Worm (Caenorhabditis elegans) whole organism, L4 larva: ENCODE measurements around the gene perm-3.

Source experiments
- F49E8.2 ChIP-seq: sonication (generic microtip); optimal IDR thresholded peaks from 2 replicates; lab custom pipeline; 2016; ENCODE audit warnings: missing compliant biosample characterization, mild to moderate bottlenecking, missing genetic modification characterization, borderline replicate concordance
- T26A8.4 ChIP-seq: fragments of 200-800 bp; sonication (Bioruptor generic); IDR thresholded peaks from 2 replicates; pipeline ENCODE4 v1.3.6; 2022; ENCODE audit warnings: missing genetic modification characterization, missing compliant biosample characterization
- Y5F2A.4 ChIP-seq: fragments of 200-800 bp; sonication (Bioruptor generic); optimal IDR thresholded peaks from 2 replicates; lab custom pipeline; 2018; ENCODE audit warnings: mild to moderate bottlenecking, missing genetic modification characterization, missing compliant biosample characterization
- aha-1 ChIP-seq: fragments of 150-350 bp; peaks from one replicate; lab custom pipeline; 2014; ENCODE audit warnings: missing biosample characterization, missing genetic modification characterization
- ama-1 ChIP-seq: fragments of 150-350 bp; optimal IDR thresholded peaks from 2 replicates; lab custom pipeline; 2014; ENCODE audit warnings: inconsistent platforms, mixed read lengths
- attf-4 ChIP-seq: sonication (generic microtip); optimal IDR thresholded peaks from 3 replicates; lab custom pipeline; 2017; ENCODE audit warnings: missing biosample characterization, missing genetic modification characterization
- ceh-20 ChIP-seq: fragments of 200-800 bp; sonication (Bioruptor generic); IDR thresholded peaks from 2 replicates; pipeline ENCODE4 v1.3.6; 2022; ENCODE audit warnings: missing genetic modification reagents, missing genetic modification characterization, missing compliant biosample characterization
- ceh-32 ChIP-seq: sonication (generic microtip); optimal IDR thresholded peaks from 2 replicates; lab custom pipeline; 2016; ENCODE audit warnings: mild to moderate bottlenecking, missing genetic modification characterization, missing compliant biosample characterization; ENCODE audit not compliant: poor library complexity
- ceh-82 ChIP-seq: sonication (generic microtip); optimal IDR thresholded peaks from 2 replicates; lab custom pipeline; 2017; ENCODE audit warnings: missing biosample characterization, missing genetic modification characterization
- daf-16 ChIP-seq, 3 experiments: sonication (generic microtip); optimal IDR thresholded peaks; 2 replicates each; lab custom pipeline; 2016 to 2017; ENCODE audit warnings: missing genetic modification characterization in 3 of 3, missing genetic modification reagents in 3 of 3, mild to moderate bottlenecking in 2 of 3, missing compliant biosample characterization in 2 of 3, missing biosample characterization in 1 of 3, moderate library complexity in 1 of 3
- daf-8 ChIP-seq: fragments of 200-800 bp; sonication (Bioruptor generic); IDR thresholded peaks from 2 replicates; pipeline ENCODE4 v1.3.6; 2022; ENCODE audit warnings: missing genetic modification characterization, missing compliant biosample characterization
- dmd-6 ChIP-seq: fragments of 200-800 bp; sonication (Bioruptor generic); IDR thresholded peaks from 2 replicates; pipeline ENCODE4 v1.3.6; 2022; ENCODE audit warnings: missing genetic modification reagents, missing genetic modification characterization, missing compliant biosample characterization
- dmd-8 ChIP-seq: fragments of 200-800 bp; sonication (Bioruptor generic); IDR thresholded peaks from 2 replicates; pipeline ENCODE4 v1.3.6; 2022; ENCODE audit warnings: missing genetic modification characterization, missing compliant biosample characterization
- dpl-1 ChIP-seq: fragments of 150-350 bp; optimal IDR thresholded peaks from 2 replicates; lab custom pipeline; 2014; ENCODE audit warnings: missing biosample characterization, missing genetic modification reagents, missing genetic modification characterization
- egl-43 ChIP-seq: fragments of 200-800 bp; sonication (Bioruptor generic); IDR thresholded peaks from 2 replicates; pipeline ENCODE4 v1.3.6; 2022; ENCODE audit warnings: missing genetic modification reagents, missing genetic modification characterization, missing compliant biosample characterization
- fkh-10 ChIP-seq: fragments of 150-350 bp; optimal IDR thresholded peaks from 2 replicates; lab custom pipeline; 2014; ENCODE audit warnings: missing biosample characterization, missing genetic modification reagents, missing genetic modification characterization
- gei-8 ChIP-seq: fragments of 200-800 bp; sonication (Bioruptor generic); optimal IDR thresholded peaks from 2 replicates; lab custom pipeline; 2018; ENCODE audit warnings: mild to moderate bottlenecking, missing genetic modification characterization, missing compliant biosample characterization
- hif-1 ChIP-seq, 2 experiments: sonication (generic microtip); optimal IDR thresholded peaks; 2 replicates each; lab custom pipeline; 2016 to 2017; ENCODE audit warnings: missing compliant biosample characterization in 2 of 2, missing genetic modification characterization in 2 of 2, missing genetic modification reagents in 2 of 2, missing genotype in 2 of 2, mild to moderate bottlenecking in 1 of 2
- hlh-11 ChIP-seq: fragments of 200-800 bp; sonication (Bioruptor generic); optimal IDR thresholded peaks from 2 replicates; lab custom pipeline; 2018; ENCODE audit warnings: mild to moderate bottlenecking, missing genetic modification characterization, missing compliant biosample characterization
- lin-15B ChIP-seq: fragments of 150-350 bp; sonication (generic microtip); optimal IDR thresholded peaks from 3 replicates; lab custom pipeline; 2014; ENCODE audit warnings: missing biosample characterization, missing genetic modification characterization
- lin-29 ChIP-seq: fragments of 200-800 bp; sonication (Bioruptor generic); IDR thresholded peaks from 2 replicates; pipeline ENCODE4 v1.3.6; 2022; ENCODE audit warnings: missing genetic modification reagents, missing genetic modification characterization, missing compliant biosample characterization
- lin-38 ChIP-seq: fragments of 200-800 bp; sonication (Bioruptor generic); IDR thresholded peaks from 2 replicates; pipeline ENCODE4 v1.3.6; 2022; ENCODE audit warnings: missing genetic modification reagents, missing genetic modification characterization, missing compliant biosample characterization
- lin-39 ChIP-seq: fragments of 150-350 bp; optimal IDR thresholded peaks from 2 replicates; lab custom pipeline; 2014; ENCODE audit warnings: missing biosample characterization, missing genetic modification reagents, missing genetic modification characterization
- lir-3 ChIP-seq: sonication (generic microtip); optimal IDR thresholded peaks from 2 replicates; lab custom pipeline; 2016; ENCODE audit warnings: mild to moderate bottlenecking, missing genetic modification characterization, missing compliant biosample characterization
- lsy-2 ChIP-seq, 2 experiments: fragments of 150-350 bp in 1 of 2; sonication (generic microtip) in 1 of 2; optimal IDR thresholded peaks; 2 replicates each; lab custom pipeline; 2014 to 2017; ENCODE audit warnings: missing biosample characterization in 2 of 2, missing genetic modification characterization in 2 of 2
- madf-9 ChIP-seq: fragments of 200-800 bp; sonication (Bioruptor generic); conservative IDR thresholded peaks from 2 replicates; pipeline ENCODE4 v1.3.6; 2022; ENCODE audit warnings: missing genetic modification reagents, missing genetic modification characterization, missing compliant biosample characterization
- mep-1 ChIP-seq: fragments of 150-350 bp; sonication (generic microtip); optimal IDR thresholded peaks from 3 replicates; lab custom pipeline; 2014; ENCODE audit warnings: missing biosample characterization, missing genetic modification characterization
- mxl-3 ChIP-seq: fragments of 200-800 bp; sonication (Bioruptor generic); optimal IDR thresholded peaks from 2 replicates; lab custom pipeline; 2018; ENCODE audit warnings: mild to moderate bottlenecking, missing genetic modification characterization, missing compliant biosample characterization
- nhr-10 ChIP-seq: fragments of 150-350 bp; optimal IDR thresholded peaks from 2 replicates; lab custom pipeline; 2014; ENCODE audit warnings: missing biosample characterization, missing genetic modification characterization
- nhr-111 ChIP-seq: fragments of 200-800 bp; sonication (Bioruptor generic); optimal IDR thresholded peaks from 2 replicates; lab custom pipeline; 2018; ENCODE audit warnings: mild to moderate bottlenecking, missing genetic modification characterization, missing compliant biosample characterization
- nhr-237 ChIP-seq: sonication (generic microtip); optimal IDR thresholded peaks from 2 replicates; lab custom pipeline; 2017; ENCODE audit warnings: missing biosample characterization, missing genetic modification characterization
- nhr-28 ChIP-seq: fragments of 150-350 bp; optimal IDR thresholded peaks from 2 replicates; lab custom pipeline; 2014; ENCODE audit warnings: missing biosample characterization, missing genetic modification characterization
- nhr-48 ChIP-seq: sonication (generic microtip); optimal IDR thresholded peaks from 2 replicates; lab custom pipeline; 2016; ENCODE audit warnings: mild to moderate bottlenecking, missing genetic modification characterization, missing compliant biosample characterization
- nhr-6 ChIP-seq: fragments of 150-350 bp; optimal IDR thresholded peaks from 2 replicates; lab custom pipeline; 2014; ENCODE audit warnings: missing biosample characterization, missing genetic modification characterization
- nhr-76 ChIP-seq: fragments of 150-350 bp; optimal IDR thresholded peaks from 2 replicates; lab custom pipeline; 2014; ENCODE audit warnings: missing biosample characterization, missing genetic modification characterization
- nhr-77 ChIP-seq: fragments of 150-350 bp; optimal IDR thresholded peaks from 2 replicates; lab custom pipeline; 2014; ENCODE audit warnings: missing biosample characterization, missing genetic modification characterization
- pha-4 ChIP-seq, 2 experiments: fragments of 150-350 bp in 1 of 2; fragments of 200-800 bp in 1 of 2; sonication (Bioruptor generic) in 1 of 2; IDR thresholded peaks in 1 of 2; optimal IDR thresholded peaks in 1 of 2; 2 replicates each; pipeline versions ENCODE4 v1.3.6 to Lab custom; 2014 to 2022; ENCODE audit warnings: missing genetic modification characterization in 2 of 2, missing genetic modification reagents in 2 of 2, missing biosample characterization in 1 of 2, missing compliant biosample characterization in 1 of 2
- rbr-2 ChIP-seq: sonication (generic microtip); optimal IDR thresholded peaks from 2 replicates; lab custom pipeline; 2016; ENCODE audit warnings: missing genotype, missing genetic modification characterization, missing compliant biosample characterization
- saeg-2 ChIP-seq: fragments of 200-800 bp; sonication (Bioruptor generic); IDR thresholded peaks from 2 replicates; pipeline ENCODE4 v1.3.6; 2022; ENCODE audit warnings: missing genetic modification reagents, missing genetic modification characterization, missing compliant biosample characterization
- snpc-1.2 ChIP-seq: fragments of 200-800 bp; sonication (Bioruptor generic); IDR thresholded peaks from 2 replicates; pipeline ENCODE4 v1.3.6; 2022; ENCODE audit warnings: missing genetic modification reagents, missing genetic modification characterization, missing compliant biosample characterization
- snpc-4 ChIP-seq: fragments of 150-350 bp; optimal IDR thresholded peaks from 2 replicates; lab custom pipeline; 2014; ENCODE audit warnings: missing biosample characterization, missing genetic modification characterization
- spr-3 ChIP-seq: fragments of 200-800 bp; sonication (Bioruptor generic); optimal IDR thresholded peaks from 2 replicates; lab custom pipeline; 2018; ENCODE audit warnings: mild to moderate bottlenecking, missing genetic modification characterization, missing compliant biosample characterization
- vab-7 ChIP-seq: fragments of 200-800 bp; sonication (Bioruptor generic); IDR thresholded peaks from 2 replicates; pipeline ENCODE4 v1.3.6; 2022; ENCODE audit warnings: missing genetic modification reagents, missing genetic modification characterization, missing compliant biosample characterization
- zfp-2 ChIP-seq: sonication (generic microtip); optimal IDR thresholded peaks from 2 replicates; lab custom pipeline; 2016; ENCODE audit warnings: mild to moderate bottlenecking, missing genetic modification characterization, missing compliant biosample characterization
- zip-11 ChIP-seq: fragments of 200-800 bp; sonication (Bioruptor generic); IDR thresholded peaks from 2 replicates; pipeline ENCODE4 v1.3.6; 2022; ENCODE audit warnings: missing genetic modification characterization, missing compliant biosample characterization
- ztf-11 ChIP-seq: fragments of 150-350 bp; optimal IDR thresholded peaks from 2 replicates; lab custom pipeline; 2014; ENCODE audit warnings: missing biosample characterization, missing genetic modification characterization
- ztf-7 ChIP-seq: fragments of 150-350 bp; optimal IDR thresholded peaks from 2 replicates; lab custom pipeline; 2014; ENCODE audit warnings: missing biosample characterization, missing genetic modification characterization

Gene perm-3

DNA sequence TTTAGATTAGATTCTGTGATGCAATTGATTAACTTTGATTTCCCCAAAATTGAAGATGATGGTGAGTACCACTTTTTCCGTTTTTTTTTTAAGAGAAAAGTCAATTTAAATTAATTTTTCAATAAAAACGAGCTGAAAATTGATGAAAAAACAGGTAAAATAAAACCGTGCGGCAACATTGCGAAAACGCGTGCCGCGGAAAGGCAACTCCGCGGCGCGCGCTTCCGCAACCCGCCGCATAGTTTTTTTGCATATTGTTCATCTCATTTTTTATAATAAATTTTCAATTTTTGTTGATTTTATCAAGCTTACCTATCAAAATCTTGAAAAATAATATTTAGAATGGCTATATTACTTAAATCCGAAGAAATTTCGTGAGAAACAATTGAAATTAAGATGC is 23.7 kb downstream of the perm-3 start (continued):
- TF ChIP-seq attf-4 (tag; lab: Kevin White, UChicago): no peak
- TF ChIP-seq vab-7: no peak
- no peak for TF ChIP-seq zfp-2 (tag; lab: Kevin White, UChicago)
- TF ChIP-seq Y5F2A.4 (GFP tag; lab: Kevin White, UChicago): no peak
- no peak for TF ChIP-seq zip-11
- no peak for TF ChIP-seq nhr-77 (tag; lab: Kevin White, UChicago)
- TF ChIP-seq aha-1: peak; percentile 43
- TF ChIP-seq nhr-76: no peak
- no peak for TF ChIP-seq lir-3
- no peak for TF ChIP-seq ceh-82 (tag; lab: Kevin White, UChicago)
- no peak for TF ChIP-seq nhr-237 (tag; lab: Kevin White, UChicago)
- no peak for TF ChIP-seq nhr-111 (GFP tag; lab: Kevin White, UChicago)
- TF ChIP-seq madf-9 (GFP tag; lab: Robert Waterston, UW): 0 out of 2 replicates have a peak, but pooled peaks have one; percentile 36
- TF ChIP-seq egl-43 (GFP tag; lab: Robert Waterston, UW): no peak
- no peak for TF ChIP-seq hif-1 (tag; optimal IDR thresholded peaks at IDR 0.05; lab: Kevin White, UChicago)
- no peak for TF ChIP-seq ceh-20 (GFP tag; lab: Robert Waterston, UW)
- TF ChIP-seq nhr-48 (tag; lab: Kevin White, UChicago): no peak
- no peak for TF ChIP-seq ztf-7 (tag; lab: Kevin White, UChicago)
- TF ChIP-seq mep-1 (tag; lab: Kevin White, UChicago): peak; percentile 20
- TF ChIP-seq mxl-3 (GFP tag; lab: Kevin White, UChicago): no peak

DNA sequence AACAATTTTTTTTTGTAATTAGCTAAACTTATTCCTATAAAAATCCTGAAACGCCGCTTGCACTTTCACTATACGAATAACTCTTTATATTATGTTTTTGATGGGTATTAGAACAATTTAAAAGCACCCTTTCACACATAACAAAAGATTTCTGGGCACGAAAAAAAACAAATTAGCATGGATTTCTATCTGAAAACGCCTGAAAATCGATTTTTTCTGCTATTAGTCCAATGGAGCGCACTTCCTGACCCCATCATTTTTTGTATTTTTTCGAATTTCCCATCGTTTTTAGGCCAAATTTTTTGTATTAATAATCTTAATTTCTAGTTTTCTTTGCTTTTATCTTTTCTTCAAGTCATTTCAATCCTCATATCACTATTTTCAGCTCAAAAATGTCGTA is 25.2 kb downstream of the perm-3 start, which contains the start of gene F41H10.3:
Gene F41H10.3 (plus strand): TSS at position 388 of the 400 bp plus-strand sequence.
- TF ChIP-seq pha-4 (GFP tag; IDR thresholded peaks at IDR 0.05; lab: Robert Waterston, UW) (no peak), pha-4 (tag; optimal IDR thresholded peaks at IDR 0.05; lab: Kevin White, UChicago) (no peak), aha-1 (peak; percentile 57), lin-38 (GFP tag; lab: Robert Waterston, UW) (peak; percentile 61)

DNA sequence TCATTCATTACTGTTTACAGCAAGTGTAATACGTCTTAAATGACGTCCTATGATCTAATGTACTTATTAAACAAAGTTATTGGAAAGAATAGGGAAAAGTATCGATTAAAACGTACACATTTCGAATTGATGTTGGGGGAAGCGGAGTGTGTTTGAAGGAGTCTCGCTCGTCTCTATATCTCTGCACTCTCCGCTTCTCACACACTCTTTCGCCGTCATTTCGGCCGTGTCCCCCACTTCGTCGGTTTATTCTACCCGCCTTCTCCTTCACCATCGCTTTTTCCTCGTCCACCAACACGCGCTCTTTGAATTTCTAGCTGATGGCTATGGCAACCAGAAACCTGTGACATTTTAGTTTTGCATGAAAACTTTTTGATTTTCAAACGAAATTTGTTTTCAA is 25.7 kb downstream of the perm-3 start:
- TF ChIP-seq dpl-1 (GFP tag; lab: Kevin White, UChicago) (peak; percentile 43), daf-8 (GFP tag; lab: Robert Waterston, UW) (no peak), pha-4 (GFP tag; IDR thresholded peaks at IDR 0.05; lab: Robert Waterston, UW) (no peak), pha-4 (tag; optimal IDR thresholded peaks at IDR 0.05; lab: Kevin White, UChicago) (no peak), lin-15B (tag; lab: Kevin White, UChicago) (no peak), nhr-6 (tag; lab: Kevin White, UChicago) (peak; percentile 58), lin-38 (GFP tag; lab: Robert Waterston, UW) (peak; percentile 65), mxl-3 (GFP tag; lab: Kevin White, UChicago) (peak; percentile 43), gei-8 (no peak), zip-11 (no peak), rbr-2 (tag; lab: Kevin White, UChicago) (peak; percentile 41), dmd-8 (GFP tag; lab: Robert Waterston, UW) (no peak), snpc-1.2 (GFP tag; lab: Robert Waterston, UW) (peak; percentile 49; the same call in 1 of the 2 replicates), lin-39 (tag; lab: Kevin White, UChicago) (no peak), saeg-2 (GFP tag; lab: Robert Waterston, UW) (no peak), daf-16 (GFP tag; optimal IDR thresholded peaks at IDR 0.05; lab: Kevin White, UChicago) (no peak), daf-16 (tag; optimal IDR thresholded peaks at IDR 0.05; lab: Kevin White, UChicago) (peak; percentile 28), ztf-11 (tag; lab: Kevin White, UChicago) (no peak), F49E8.2 (tag; lab: Kevin White, UChicago) (no peak), hlh-11 (tag; lab: Kevin White, UChicago) (peak; percentile 33), lin-29 (no peak), ceh-32 (no peak), dmd-6 (no peak), lsy-2 (tag; optimal IDR thresholded peaks at IDR 0.05; lab: Kevin White, UChicago) (peak in 1 of 2 experiments; percentile 50), snpc-4 (tag; lab: Kevin White, UChicago) (no peak), vab-7 (no peak), fkh-10 (GFP tag; lab: Kevin White, UChicago) (peak; percentile 43), nhr-10 (tag; lab: Kevin White, UChicago) (no peak), ama-1 (lab: Kevin White, UChicago) (peak; percentile 21), aha-1 (peak; percentile 26), T26A8.4 (GFP tag; lab: Robert Waterston, UW) (0 out of 2 replicates have a peak, but pooled peaks have one; percentile 33), nhr-28 (tag; lab: Kevin White, UChicago) (peak; percentile 33), ztf-7 (tag; lab: Kevin White, UChicago) (no peak), spr-3 (GFP tag; lab: Kevin White, UChicago) (no peak)
